Fruit fly (Drosophila melanogaster) whole organism, pupa: ENCODE measurements around the gene CG15059.

Source experiments
- CG10348 ChIP-seq: fragments of 200-800 bp; sonication (Bioruptor generic); IDR thresholded peaks from 2 replicates; pipeline ENCODE4 v1.3.6; 2022; ENCODE audit warnings: missing biosample characterization, missing genetic modification characterization
- CG12605 ChIP-seq: fragments of 200-800 bp; sonication (Bioruptor generic); IDR thresholded peaks from 2 replicates; pipeline ENCODE4 v1.3.6; 2022; ENCODE audit warnings: missing biosample characterization, missing genetic modification characterization
- CG13204 ChIP-seq: fragments of 200-800 bp; sonication (Bioruptor generic); optimal IDR thresholded peaks from 2 replicates; lab custom pipeline; 2018; ENCODE audit warnings: missing biosample characterization, mild to moderate bottlenecking, missing genetic modification characterization, moderate library complexity
- CG14655 ChIP-seq: fragments of 200-800 bp; sonication (Bioruptor generic); optimal IDR thresholded peaks from 3 replicates; lab custom pipeline; 2017; ENCODE audit warnings: mild to moderate bottlenecking, missing biosample characterization, missing genetic modification reagents, missing genetic modification characterization
- CG15710 ChIP-seq: fragments of 200-800 bp; sonication (Bioruptor generic); optimal IDR thresholded peaks from 2 replicates; lab custom pipeline; 2018; ENCODE audit warnings: missing biosample characterization, mild to moderate bottlenecking, missing genetic modification characterization, moderate library complexity
- CG17806 ChIP-seq: fragments of 200-800 bp; sonication (Bioruptor generic); optimal IDR thresholded peaks from 2 replicates; lab custom pipeline; 2018; ENCODE audit warnings: missing biosample characterization, mild to moderate bottlenecking, missing genetic modification characterization, moderate library complexity
- CG32121 ChIP-seq: fragments of 200-800 bp; sonication (Bioruptor generic); IDR thresholded peaks from 2 replicates; pipeline ENCODE4 v1.3.6; 2022; ENCODE audit warnings: missing biosample characterization, missing genetic modification characterization
- CG34367 ChIP-seq: fragments of 200-800 bp; sonication (Bioruptor generic); optimal IDR thresholded peaks from 2 replicates; lab custom pipeline; 2018; ENCODE audit warnings: missing biosample characterization, mild to moderate bottlenecking, missing genetic modification characterization
- CG4496 ChIP-seq: fragments of 200-800 bp; sonication (Bioruptor generic); IDR thresholded peaks from 3 replicates; pipeline ENCODE4 v1.3.6; 2022; ENCODE audit warnings: missing biosample characterization, missing genetic modification characterization
- CG8159 ChIP-seq: fragments of 200-800 bp; sonication (Bioruptor generic); optimal IDR thresholded peaks from 3 replicates; lab custom pipeline; 2018; ENCODE audit warnings: missing biosample characterization, mild to moderate bottlenecking, missing genetic modification characterization, moderate library complexity
- CG8301 ChIP-seq: fragments of 200-800 bp; sonication (Bioruptor generic); optimal IDR thresholded peaks from 2 replicates; lab custom pipeline; 2018; ENCODE audit warnings: missing biosample characterization, mild to moderate bottlenecking, missing genetic modification characterization
- CG9948 ChIP-seq: fragments of 200-800 bp; sonication (Bioruptor generic); optimal IDR thresholded peaks from 2 replicates; lab custom pipeline; 2018; ENCODE audit warnings: missing biosample characterization, mild to moderate bottlenecking, missing genetic modification characterization, moderate library complexity
- D1 ChIP-seq: fragments of 200-800 bp; sonication (Bioruptor generic); optimal IDR thresholded peaks from 2 replicates; lab custom pipeline; 2018; ENCODE audit warnings: missing biosample characterization, mild to moderate bottlenecking, missing genetic modification characterization, moderate library complexity
- EcR ChIP-seq: fragments of 200-800 bp; sonication (Bioruptor generic); optimal IDR thresholded peaks from 3 replicates; lab custom pipeline; 2019; ENCODE audit warnings: missing biosample characterization, missing genetic modification characterization, mild to moderate bottlenecking, moderate library complexity, missing genetic modification reagents
- Ets98B ChIP-seq: fragments of 200-800 bp; sonication (Bioruptor generic); IDR thresholded peaks from 2 replicates; pipeline ENCODE4 v1.3.6; 2022; ENCODE audit warnings: missing biosample characterization, missing genetic modification characterization
- Pif1A ChIP-seq: fragments of 200-800 bp; sonication (Bioruptor generic); optimal IDR thresholded peaks from 3 replicates; lab custom pipeline; 2016; ENCODE audit warnings: missing biosample characterization, missing genetic modification characterization
- Pif1B ChIP-seq: fragments of 200-800 bp; sonication (Bioruptor generic); optimal IDR thresholded peaks from 3 replicates; lab custom pipeline; 2016; ENCODE audit warnings: missing biosample characterization, missing genetic modification characterization
- Snoo ChIP-seq: fragments of 200-800 bp; sonication (Bioruptor generic); optimal IDR thresholded peaks from 3 replicates; lab custom pipeline; 2017; ENCODE audit warnings: missing biosample characterization, mild to moderate bottlenecking, missing genetic modification characterization, inconsistent platforms
- fd96Ca ChIP-seq: fragments of 200-800 bp; sonication (Bioruptor generic); IDR thresholded peaks from 3 replicates; pipeline ENCODE4 v1.3.6; 2022; ENCODE audit warnings: missing biosample characterization, missing genetic modification characterization
- gl ChIP-seq: fragments of 200-800 bp; sonication (Bioruptor generic); optimal IDR thresholded peaks from 2 replicates; lab custom pipeline; 2018; ENCODE audit warnings: missing biosample characterization, mild to moderate bottlenecking, missing genetic modification characterization
- rn ChIP-seq: fragments of 200-800 bp; sonication (Bioruptor generic); IDR thresholded peaks from 2 replicates; pipeline ENCODE4 v1.3.6; 2022; ENCODE audit warnings: missing biosample characterization, missing genetic modification characterization

CG15059 gene

DNA sequence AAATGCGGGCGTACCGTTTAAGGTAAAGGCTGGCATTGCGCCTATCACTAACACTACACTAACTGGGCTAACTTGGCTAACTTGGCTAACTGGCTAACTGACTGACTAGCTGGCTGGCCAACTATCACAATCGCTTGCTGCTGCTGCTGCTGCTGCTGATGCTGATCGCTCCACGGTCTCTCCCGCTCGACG is 16.2 kb downstream of the CG15059 start, which contains the start of gene upd2:
Gene upd2, minus strand, starts transcription at position 101 of the 192 bp plus-strand sequence.
- TF ChIP-seq Snoo (tag; lab: Kevin White, UChicago) (no peak), EcR (GFP tag; lab: Kevin White, UChicago) (no peak), CG13204 (GFP tag; lab: Kevin White, UChicago) (no peak), Pif1A (GFP tag; lab: Kevin White, UChicago) (no peak), fd96Ca (GFP tag; lab: Robert Waterston, UW) (no peak), D1 (tag; lab: Kevin White, UChicago) (no peak), Ets98B (GFP tag; lab: Robert Waterston, UW) (no peak), CG8301 (tag; lab: Kevin White, UChicago) (no peak), CG32121 (GFP tag; lab: Robert Waterston, UW) (no peak), CG4496 (no peak), rn (GFP tag; lab: Robert Waterston, UW) (no peak), CG34367 (tag; lab: Kevin White, UChicago) (no peak), gl (tag; lab: Kevin White, UChicago) (no peak), CG9948 (tag; lab: Kevin White, UChicago) (no peak), CG8159 (tag; lab: Kevin White, UChicago) (no peak), CG17806 (tag; lab: Kevin White, UChicago) (no peak), CG14655 (GFP tag; lab: Kevin White, UChicago) (no peak)

DNA sequence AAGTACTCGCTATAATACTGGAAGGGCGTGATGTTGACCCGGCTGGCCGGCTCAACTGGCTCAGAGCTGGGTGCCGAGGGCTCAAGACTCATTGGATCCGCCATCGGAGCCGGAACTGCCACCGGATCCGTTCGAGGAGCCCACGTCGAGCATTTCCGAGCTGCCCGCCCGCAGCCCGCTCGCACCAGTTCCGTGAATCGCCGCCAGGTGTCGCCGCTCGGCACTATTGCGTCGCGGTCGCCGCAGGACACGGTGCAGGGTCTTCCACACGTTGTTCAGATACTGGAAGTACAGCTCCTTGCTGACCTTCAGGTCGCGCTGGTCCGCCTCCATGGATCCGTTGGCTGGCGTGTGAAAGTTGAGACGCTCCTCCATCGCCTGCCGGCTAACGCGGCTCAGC is 18.1 kb downstream of the CG15059 start:
- TF ChIP-seq CG13204 (GFP tag; lab: Kevin White, UChicago) (no peak), CG14655 (GFP tag; lab: Kevin White, UChicago) (no peak), rn (GFP tag; lab: Robert Waterston, UW) (no peak), Pif1A (GFP tag; lab: Kevin White, UChicago) (no peak), CG4496 (no peak), CG12605 (GFP tag; lab: Robert Waterston, UW) (no peak), CG8159 (tag; lab: Kevin White, UChicago) (no peak), Ets98B (GFP tag; lab: Robert Waterston, UW) (no peak), fd96Ca (GFP tag; lab: Robert Waterston, UW) (no peak), D1 (tag; lab: Kevin White, UChicago) (no peak)

- TF ChIP-seq CG4496 (peak; percentile 80), CG34367 (tag; lab: Kevin White, UChicago) (peak; percentile 7), CG9948 (tag; lab: Kevin White, UChicago) (no peak), D1 (tag; lab: Kevin White, UChicago) (no peak), fd96Ca (GFP tag; lab: Robert Waterston, UW) (no peak)
Observed at dm6 chrX:18239301-18239700, 20.0 kb downstream of the CG15059 start.

DNA sequence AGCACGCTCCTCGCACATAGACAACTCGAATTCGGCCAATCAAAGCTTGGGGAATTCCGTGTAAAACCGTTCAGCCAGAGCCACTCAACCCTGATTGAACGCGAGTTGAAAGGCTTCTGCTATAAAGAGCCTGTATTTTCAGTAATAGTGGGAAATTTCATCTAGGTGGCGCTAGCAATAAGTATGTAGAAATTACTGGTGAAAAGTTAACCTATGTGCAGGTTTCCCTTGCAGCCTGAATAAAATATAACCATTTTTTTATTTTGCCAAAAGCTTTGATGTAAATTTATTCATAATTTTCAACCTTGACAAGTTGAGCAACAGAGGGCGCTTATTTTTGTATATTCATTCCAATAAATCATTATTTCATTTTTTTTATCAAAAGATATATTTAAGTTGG is 20.9 kb downstream of the CG15059 start:
- no peak for TF ChIP-seq EcR (GFP tag; lab: Kevin White, UChicago)
- TF ChIP-seq CG13204 (GFP tag; lab: Kevin White, UChicago), result no peak
- no peak for TF ChIP-seq CG4496
- TF ChIP-seq Pif1A (GFP tag; lab: Kevin White, UChicago), result no peak
- no peak for TF ChIP-seq fd96Ca (GFP tag; lab: Robert Waterston, UW)
- TF ChIP-seq Ets98B (GFP tag; lab: Robert Waterston, UW), result no peak
- TF ChIP-seq CG10348 (GFP tag; lab: Robert Waterston, UW), result no peak
- no peak for TF ChIP-seq CG14655 (GFP tag; lab: Kevin White, UChicago)
- TF ChIP-seq, all 21 proteins: peak for 0

dm6 chrX:18237886-18238285 is 21.4 kb downstream of the CG15059 start:
- TF ChIP-seq rn (GFP tag; lab: Robert Waterston, UW) (no peak), CG34367 (tag; lab: Kevin White, UChicago) (no peak), CG12605 (GFP tag; lab: Robert Waterston, UW) (no peak), D1 (tag; lab: Kevin White, UChicago) (no peak), CG4496 (no peak), Snoo (tag; lab: Kevin White, UChicago) (no peak), fd96Ca (GFP tag; lab: Robert Waterston, UW) (no peak), Pif1B (GFP tag; lab: Kevin White, UChicago) (no peak), CG10348 (GFP tag; lab: Robert Waterston, UW) (no peak), CG15710 (tag; lab: Kevin White, UChicago) (no peak), EcR (GFP tag; lab: Kevin White, UChicago) (no peak), CG32121 (GFP tag; lab: Robert Waterston, UW) (no peak), CG9948 (tag; lab: Kevin White, UChicago) (no peak), CG13204 (GFP tag; lab: Kevin White, UChicago) (no peak), CG8301 (tag; lab: Kevin White, UChicago) (no peak)

DNA sequence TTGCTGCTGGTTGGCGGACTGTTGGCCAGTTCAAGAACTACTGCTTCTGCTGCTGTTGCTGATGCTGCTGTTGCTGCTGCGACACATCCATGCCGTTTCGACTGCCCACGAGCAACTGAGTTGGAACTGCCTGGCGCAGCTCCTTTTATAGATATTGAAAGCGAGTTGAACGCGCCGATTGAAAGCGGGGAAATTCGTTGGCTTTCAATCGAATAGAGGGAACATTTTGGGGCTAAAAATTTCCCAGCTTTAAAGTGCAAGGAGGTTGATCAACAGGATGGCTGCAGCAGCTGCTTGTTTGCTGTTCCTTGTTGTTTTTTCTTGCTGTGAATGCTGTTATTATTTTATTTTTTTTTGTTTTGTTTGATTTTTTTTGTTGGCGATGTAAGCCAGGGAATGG is 33.3 kb downstream of the CG15059 start, which contains the start of gene CG33639:
Gene CG33639, minus strand, starts transcription at position 101 of the 400 bp plus-strand sequence.
- TF ChIP-seq Pif1B (GFP tag; lab: Kevin White, UChicago) (no peak), CG12605 (GFP tag; lab: Robert Waterston, UW) (no peak), gl (tag; lab: Kevin White, UChicago) (no peak), D1 (tag; lab: Kevin White, UChicago) (no peak), Snoo (tag; lab: Kevin White, UChicago) (no peak), CG8301 (tag; lab: Kevin White, UChicago) (no peak), CG4496 (no peak), CG8159 (tag; lab: Kevin White, UChicago) (no peak), rn (GFP tag; lab: Robert Waterston, UW) (no peak), Pif1A (GFP tag; lab: Kevin White, UChicago) (no peak), Ets98B (GFP tag; lab: Robert Waterston, UW) (no peak), CG10348 (GFP tag; lab: Robert Waterston, UW) (no peak)
